Worm (Caenorhabditis elegans): ENCODE measurements around the gene gkow-1.

ce11 chrIV:10409377-10409776 is 51.4 kb downstream of the gkow-1 start, which contains the start of gene rfk-1:
- TF ChIP-seq nhr-179 (tag; optimal IDR thresholded peaks at IDR 0.05) (no peak), ama-1 (optimal IDR thresholded peaks at IDR 0.05) (no peak), ama-1 (GFP tag; optimal IDR thresholded peaks at IDR 0.05) (no peak), ztf-25 (GFP tag; IDR thresholded peaks at IDR 0.05) (no peak), F23B12.7 (tag; optimal IDR thresholded peaks at IDR 0.05; ENCODE audit: insufficient read depth) (no peak), attf-3 (GFP tag; conservative IDR thresholded peaks at IDR 0.05) (no peak), gei-17 (GFP tag; optimal IDR thresholded peaks at IDR 0.05) (no peak), F22D6.2 (tag; optimal IDR thresholded peaks at IDR 0.05) (no peak)
